Worm (Caenorhabditis elegans) whole organism, L1 larva: ENCODE measurements around the gene ugt-20.
A peak's percentile ranks its signal among the peaks of the same experiment; 100 is the strongest.

Source experiments
- C16A3.4 ChIP-seq: fragments of 150-350 bp; optimal IDR thresholded peaks from 2 replicates; lab custom pipeline; 2014; ENCODE audit warnings: missing biosample characterization, missing genetic modification characterization
- Y116A8C.19 ChIP-seq: sonication (generic microtip); optimal IDR thresholded peaks from 2 replicates; lab custom pipeline; 2016; ENCODE audit warnings: missing compliant biosample characterization, missing genetic modification characterization, borderline replicate concordance
- aly-2 ChIP-seq: fragments of 150-350 bp; optimal IDR thresholded peaks from 2 replicates; lab custom pipeline; 2014; ENCODE audit warnings: missing biosample characterization, missing genetic modification characterization
- ama-1 ChIP-seq: fragments of 150-350 bp; optimal IDR thresholded peaks from 2 replicates; lab custom pipeline; 2014
- blmp-1 ChIP-seq: fragments of 150-350 bp; optimal IDR thresholded peaks from 2 replicates; lab custom pipeline; 2014; ENCODE audit warnings: missing biosample characterization, missing genetic modification characterization
- ceh-8 ChIP-seq: fragments of 200-800 bp; sonication (Bioruptor generic); optimal IDR thresholded peaks from 2 replicates; lab custom pipeline; 2018; ENCODE audit warnings: mild to moderate bottlenecking, missing genetic modification characterization, moderate library complexity, missing compliant biosample characterization
- ceh-82 ChIP-seq, 3 experiments: fragments of 150-350 bp in 1 of 3; sonication (generic microtip) in 2 of 3; optimal IDR thresholded peaks; 2 replicates each; lab custom pipeline; 2014 to 2017; ENCODE audit warnings: missing biosample characterization in 3 of 3, missing genetic modification characterization in 3 of 3
- ceh-90 ChIP-seq: sonication (generic microtip); optimal IDR thresholded peaks from 2 replicates; lab custom pipeline; 2016; ENCODE audit warnings: missing genetic modification characterization, missing compliant biosample characterization
- dsc-1 ChIP-seq: sonication (generic microtip); optimal IDR thresholded peaks from 2 replicates; lab custom pipeline; 2016; ENCODE audit warnings: mild to moderate bottlenecking, missing genetic modification characterization, missing compliant biosample characterization
- efl-1 ChIP-seq, 4 experiments: fragments of 150-350 bp; optimal IDR thresholded peaks in 3 of 4; peaks in 1 of 4; 1 replicate in 1 of 4; 2 replicates in 3 of 4; lab custom pipeline; 2014; ENCODE audit warnings: missing biosample characterization in 2 of 4, missing genetic modification characterization in 2 of 4, missing genetic modification reagents in 2 of 4
- fkh-4 ChIP-seq: sonication (generic microtip); optimal IDR thresholded peaks from 2 replicates; lab custom pipeline; 2016; ENCODE audit warnings: missing compliant biosample characterization, missing genetic modification characterization, borderline replicate concordance
- fkh-8 ChIP-seq: sonication (generic microtip); optimal IDR thresholded peaks from 2 replicates; lab custom pipeline; 2016; ENCODE audit warnings: mild to moderate bottlenecking, missing genetic modification characterization, missing compliant biosample characterization
- fos-1 ChIP-seq: fragments of 150-350 bp; optimal IDR thresholded peaks from 2 replicates; lab custom pipeline; 2014; ENCODE audit warnings: missing biosample characterization, missing genetic modification characterization
- grh-1 ChIP-seq: fragments of 200-800 bp; sonication (Bioruptor generic); IDR thresholded peaks from 2 replicates; pipeline ENCODE4 v1.3.6; 2022; ENCODE audit warnings: missing genetic modification reagents, missing genetic modification characterization, missing compliant biosample characterization
- irx-1 ChIP-seq: sonication (generic microtip); optimal IDR thresholded peaks from 2 replicates; lab custom pipeline; 2016; ENCODE audit warnings: missing genetic modification characterization, missing compliant biosample characterization
- jun-1 ChIP-seq: fragments of 150-350 bp; optimal IDR thresholded peaks from 2 replicates; lab custom pipeline; 2014; ENCODE audit warnings: missing biosample characterization, missing genetic modification reagents, missing genetic modification characterization
- lin-14 ChIP-seq: fragments of 200-800 bp; sonication (Bioruptor generic); optimal IDR thresholded peaks from 2 replicates; lab custom pipeline; 2018; ENCODE audit warnings: mild to moderate bottlenecking, missing genetic modification characterization, moderate library complexity, missing compliant biosample characterization
- lir-3 ChIP-seq: sonication (generic microtip); optimal IDR thresholded peaks from 2 replicates; lab custom pipeline; 2016; ENCODE audit warnings: mild to moderate bottlenecking, missing genetic modification characterization, moderate library complexity, missing compliant biosample characterization; ENCODE audit not compliant: poor library complexity
- mdl-1 ChIP-seq, 2 experiments: fragments of 150-350 bp; optimal IDR thresholded peaks; 2 replicates each; lab custom pipeline; 2014 to 2017; ENCODE audit warnings: missing biosample characterization in 2 of 2, missing genetic modification characterization in 2 of 2, inconsistent platforms in 1 of 2
- mep-1 ChIP-seq: fragments of 150-350 bp; optimal IDR thresholded peaks from 2 replicates; lab custom pipeline; 2014; ENCODE audit warnings: missing biosample characterization, missing genetic modification characterization
- nhr-11 ChIP-seq: fragments of 150-350 bp; optimal IDR thresholded peaks from 2 replicates; lab custom pipeline; 2014; ENCODE audit warnings: missing biosample characterization, missing genetic modification characterization
- nhr-12 ChIP-seq: sonication (generic microtip); optimal IDR thresholded peaks from 2 replicates; lab custom pipeline; 2017; ENCODE audit warnings: missing biosample characterization, missing genetic modification characterization
- nhr-19 ChIP-seq: fragments of 200-800 bp; sonication (Bioruptor generic); conservative IDR thresholded peaks from 2 replicates; pipeline ENCODE4 v1.3.6; 2022; ENCODE audit warnings: missing genetic modification characterization, missing compliant biosample characterization
- nhr-28 ChIP-seq: fragments of 150-350 bp; optimal IDR thresholded peaks from 2 replicates; lab custom pipeline; 2014; ENCODE audit warnings: missing biosample characterization, missing genetic modification characterization
- nhr-47 ChIP-seq: sonication (generic microtip); optimal IDR thresholded peaks from 2 replicates; lab custom pipeline; 2016; ENCODE audit warnings: mild to moderate bottlenecking, missing genetic modification characterization, moderate library complexity, missing compliant biosample characterization
- nhr-71 ChIP-seq: sonication (generic microtip); optimal IDR thresholded peaks from 2 replicates; lab custom pipeline; 2016; ENCODE audit warnings: mild to moderate bottlenecking, missing genetic modification characterization, moderate library complexity, missing compliant biosample characterization
- nhr-90 ChIP-seq: sonication (generic microtip); optimal IDR thresholded peaks from 2 replicates; lab custom pipeline; 2016; ENCODE audit warnings: mild to moderate bottlenecking, missing genetic modification characterization, missing compliant biosample characterization; ENCODE audit not compliant: poor library complexity
- rnt-1 ChIP-seq: sonication (generic microtip); optimal IDR thresholded peaks from 2 replicates; lab custom pipeline; 2016; ENCODE audit warnings: mild to moderate bottlenecking, missing genetic modification characterization, moderate library complexity, missing compliant biosample characterization
- snpc-4 ChIP-seq: fragments of 150-350 bp; optimal IDR thresholded peaks from 2 replicates; lab custom pipeline; 2014; ENCODE audit warnings: missing biosample characterization, missing genetic modification characterization
- snu-23 ChIP-seq: sonication (generic microtip); optimal IDR thresholded peaks from 2 replicates; lab custom pipeline; 2016; ENCODE audit warnings: missing genetic modification characterization, missing compliant biosample characterization
- tlp-1 ChIP-seq: fragments of 150-350 bp; optimal IDR thresholded peaks from 2 replicates; lab custom pipeline; 2014; ENCODE audit warnings: missing biosample characterization, missing genetic modification characterization
- unc-130 ChIP-seq: fragments of 150-350 bp; optimal IDR thresholded peaks from 2 replicates; lab custom pipeline; 2017; ENCODE audit warnings: missing biosample characterization, missing genetic modification characterization, inconsistent platforms
- unc-86 ChIP-seq: sonication (generic microtip); optimal IDR thresholded peaks from 2 replicates; lab custom pipeline; 2016; ENCODE audit warnings: missing genetic modification characterization, missing compliant biosample characterization
- vab-15 ChIP-seq: sonication (generic microtip); optimal IDR thresholded peaks from 2 replicates; lab custom pipeline; 2017; ENCODE audit warnings: missing genotype, mild to moderate bottlenecking, missing genetic modification characterization, missing compliant biosample characterization
- zip-4 ChIP-seq: fragments of 200-800 bp; sonication (Bioruptor generic); optimal IDR thresholded peaks from 2 replicates; lab custom pipeline; 2018; ENCODE audit warnings: mild to moderate bottlenecking, missing genetic modification characterization, moderate library complexity, missing compliant biosample characterization
- ztf-4 ChIP-seq: fragments of 150-350 bp; optimal IDR thresholded peaks from 2 replicates; lab custom pipeline; 2014; ENCODE audit warnings: missing biosample characterization, missing genetic modification characterization

The ugt-20 gene

DNA sequence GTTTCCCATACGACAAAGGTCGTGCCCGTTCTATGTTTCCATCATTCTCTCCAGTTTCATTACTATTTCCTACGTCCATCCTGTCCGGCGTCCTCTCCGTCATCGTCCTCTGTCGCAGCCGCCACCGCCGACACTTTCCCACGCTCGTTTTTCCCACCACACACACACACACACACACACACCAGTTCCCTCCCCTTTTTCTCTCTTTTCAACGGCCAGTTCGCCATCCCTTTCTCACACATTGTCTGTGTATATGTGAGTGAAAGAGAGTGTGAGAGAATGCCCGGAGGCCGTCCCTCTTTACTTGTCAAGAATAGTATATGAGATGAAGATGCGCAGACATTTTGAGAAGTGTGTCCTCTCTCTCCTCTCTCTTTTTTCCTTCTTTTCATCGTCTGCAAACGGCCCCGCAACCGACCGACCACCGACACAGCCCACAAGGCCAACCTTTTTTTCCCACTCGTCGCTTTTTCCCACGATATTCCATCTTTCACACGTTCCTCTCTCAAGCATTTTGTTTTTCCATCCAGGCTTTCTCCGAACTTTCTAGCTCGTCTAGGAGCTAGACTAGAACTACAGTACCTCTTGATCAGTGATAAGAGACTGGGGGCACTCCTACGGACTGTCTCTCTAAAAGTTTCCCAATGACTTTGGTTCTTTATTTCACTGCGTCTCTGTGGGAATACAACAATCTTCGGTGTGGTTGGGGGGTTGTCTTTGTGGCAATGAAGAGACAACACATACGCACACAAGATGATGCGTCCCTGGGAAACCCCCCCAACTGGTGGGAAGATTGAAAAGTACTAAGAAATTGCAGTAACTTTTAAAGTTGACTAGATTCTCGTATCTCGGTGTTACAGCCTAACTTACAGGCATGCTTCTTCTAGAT is 13.9 kb upstream of the ugt-20 start (continued):
- TF ChIP-seq rnt-1 (tag; lab: Kevin White, UChicago) (peak; percentile 77), jun-1 (peak; percentile 68), zip-4 (GFP tag; lab: Kevin White, UChicago) (no peak), fkh-8 (tag; lab: Kevin White, UChicago) (peak; percentile 55), irx-1 (tag; lab: Kevin White, UChicago) (peak; percentile 56), nhr-19 (GFP tag; lab: Robert Waterston, UW) (peak; percentile 67), nhr-90 (tag; lab: Kevin White, UChicago) (peak; percentile 79), unc-130 (tag; lab: Kevin White, UChicago) (peak; percentile 52), nhr-47 (peak; percentile 77), nhr-12 (tag; lab: Kevin White, UChicago) (no peak), unc-86 (peak; percentile 68), efl-1 (optimal IDR thresholded peaks at IDR 0.05; lab: Kevin White, UChicago) (peak; percentile 65 to 71), efl-1 (GFP tag; optimal IDR thresholded peaks at IDR 0.05 in 1 of 2; lab: Kevin White, UChicago) (peak; percentile 31 to 92), nhr-71 (tag; lab: Kevin White, UChicago) (peak; percentile 92), snpc-4 (peak; percentile 84), ceh-90 (tag; lab: Kevin White, UChicago) (no peak), aly-2 (tag; lab: Kevin White, UChicago) (peak; percentile 38), C16A3.4 (tag; lab: Kevin White, UChicago) (peak; percentile 41), lir-3 (peak; percentile 29), mep-1 (tag; lab: Kevin White, UChicago) (peak; percentile 91), ceh-82 (tag; optimal IDR thresholded peaks at IDR 0.05; lab: Kevin White, UChicago) (peak in 2 of 3 experiments; percentile 25 to 69), nhr-11 (no peak), ztf-4 (tag; lab: Kevin White, UChicago) (peak; percentile 15), nhr-28 (no peak), lin-14 (GFP tag; lab: Kevin White, UChicago) (peak; percentile 100), grh-1 (GFP tag; lab: Robert Waterston, UW) (peak; percentile 70)

DNA sequence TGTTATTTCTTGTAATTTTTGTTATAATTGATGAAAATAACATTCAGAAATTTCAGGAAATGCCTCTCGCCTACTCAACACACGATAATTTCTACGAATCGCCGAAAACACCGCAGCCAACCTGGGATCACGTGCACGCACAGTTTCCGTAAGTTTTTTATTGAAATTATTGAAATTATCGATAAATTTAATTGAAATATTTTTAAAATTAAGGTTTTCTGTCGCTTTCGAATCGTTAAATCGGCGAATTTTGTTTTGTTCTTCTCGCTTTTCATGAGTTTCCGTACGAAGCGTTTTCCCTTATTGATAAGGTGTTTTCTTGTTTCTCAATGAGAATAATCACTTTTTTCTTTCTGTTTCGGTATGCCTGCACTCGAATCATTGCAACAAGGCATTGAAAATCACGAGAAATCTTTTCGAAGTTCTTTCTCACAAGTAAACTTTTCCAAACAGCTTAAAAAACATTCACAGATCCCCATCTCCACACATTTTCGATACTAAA is 12.0 kb upstream of the ugt-20 start, which contains the start of gene lag-1:
Gene lag-1, plus strand, starts transcription at position 51 of the 502 bp plus-strand sequence.
- peak; percentile 66 for TF ChIP-seq blmp-1 (tag; lab: Kevin White, UChicago)
- no peak for TF ChIP-seq fos-1 (tag; lab: Kevin White, UChicago)
- TF ChIP-seq ceh-8, result no peak
- no peak for TF ChIP-seq nhr-11
- TF ChIP-seq dsc-1 (tag; lab: Kevin White, UChicago), result no peak
- no peak for TF ChIP-seq vab-15
- no peak for TF ChIP-seq tlp-1 (tag; lab: Kevin White, UChicago)
- TF ChIP-seq snu-23 (GFP tag; lab: Kevin White, UChicago), result no peak

DNA sequence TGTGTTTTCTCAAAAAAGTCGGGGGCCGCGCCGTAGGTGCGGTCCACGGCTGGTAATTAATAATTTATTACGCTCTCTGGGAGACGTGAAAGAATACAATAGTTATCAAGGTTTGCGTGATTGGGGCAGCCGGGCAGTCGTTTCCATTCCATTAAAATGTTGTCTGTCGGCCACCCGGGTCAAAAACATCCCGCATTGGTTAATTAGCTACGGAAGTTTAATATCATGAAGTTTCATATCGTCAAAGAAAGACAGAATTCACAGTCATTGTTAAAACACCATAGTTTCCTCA is 10.9 kb upstream of the ugt-20 start:
- TF ChIP-seq ama-1 (lab: Kevin White, UChicago) (no peak), fkh-4 (tag; lab: Kevin White, UChicago) (no peak), mdl-1 (tag; optimal IDR thresholded peaks at IDR 0.05; lab: Kevin White, UChicago) (no peak), Y116A8C.19 (no peak)
